Worm (Caenorhabditis elegans) whole organism, late embryonic: ENCODE measurements around the gene D1086.19.

ENCODE experiments used
- ceh-18 ChIP-seq: sonication (generic microtip); optimal IDR thresholded peaks from 2 replicates; lab custom pipeline; 2016; ENCODE audit warnings: missing genetic modification characterization, missing compliant biosample characterization
- ceh-22 ChIP-seq: sonication (generic microtip); optimal IDR thresholded peaks from 2 replicates; lab custom pipeline; 2017; ENCODE audit warnings: missing biosample characterization, missing genetic modification characterization
- elt-2 ChIP-seq: sonication (generic microtip); optimal IDR thresholded peaks from 2 replicates; lab custom pipeline; 2016; ENCODE audit warnings: missing genetic modification reagents, missing genetic modification characterization, missing compliant biosample characterization
- eyg-1 ChIP-seq: sonication (generic microtip); optimal IDR thresholded peaks from 2 replicates; lab custom pipeline; 2016; ENCODE audit warnings: missing genotype, missing genetic modification characterization, missing compliant biosample characterization
- hlh-8 ChIP-seq: sonication (generic microtip); optimal IDR thresholded peaks from 2 replicates; lab custom pipeline; 2016; ENCODE audit warnings: missing genotype, missing genetic modification characterization, missing compliant biosample characterization
- madf-2 ChIP-seq: sonication (generic microtip); optimal IDR thresholded peaks from 2 replicates; lab custom pipeline; 2017; ENCODE audit warnings: missing genetic modification characterization, missing compliant biosample characterization
- pha-4 ChIP-seq: fragments of 150-350 bp; optimal IDR thresholded peaks from 2 replicates; lab custom pipeline; 2018; ENCODE audit warnings: missing biosample characterization, missing genetic modification reagents, missing genetic modification characterization
- pqm-1 ChIP-seq: sonication (generic microtip); optimal IDR thresholded peaks from 2 replicates; lab custom pipeline; 2016; ENCODE audit warnings: missing genetic modification characterization, missing compliant biosample characterization

ce11 chrV:14083970-14084369, 4.2 kb upstream of the D1086.19 start, which contains the start of gene D1086.7:
- no peak for TF ChIP-seq eyg-1
- no peak for TF ChIP-seq pha-4
- no peak for TF ChIP-seq pqm-1 (tag; lab: Kevin White, UChicago)
- no peak for TF ChIP-seq hlh-8 (tag; lab: Kevin White, UChicago)
- no peak for TF ChIP-seq ceh-22 (tag; lab: Kevin White, UChicago)
- TF ChIP-seq elt-2 (tag; lab: Kevin White, UChicago), result no peak
- TF ChIP-seq ceh-18, result no peak
- TF ChIP-seq madf-2, result no peak
